Worm (Caenorhabditis elegans) whole organism, L4 larva: ENCODE measurements around the gene dolk-1.

ENCODE experiments used
- D1046.2 ChIP-seq: fragments of 200-800 bp; sonication (Bioruptor generic); IDR thresholded peaks from 2 replicates; pipeline ENCODE4 v1.3.6; 2022; ENCODE audit warnings: missing genetic modification characterization, missing compliant biosample characterization
- F10B5.3 ChIP-seq: sonication (generic microtip); optimal IDR thresholded peaks from 2 replicates; lab custom pipeline; 2016; ENCODE audit warnings: mild to moderate bottlenecking, missing genetic modification characterization, missing compliant biosample characterization
- F26F4.8 ChIP-seq: fragments of 200-800 bp; sonication (Bioruptor generic); conservative IDR thresholded peaks from 2 replicates; pipeline ENCODE4 v1.3.6; 2022; ENCODE audit warnings: missing genetic modification characterization, missing compliant biosample characterization
- T20F7.1 ChIP-seq: fragments of 200-800 bp; sonication (Bioruptor generic); optimal IDR thresholded peaks from 2 replicates; lab custom pipeline; 2018; ENCODE audit warnings: mild to moderate bottlenecking, missing genetic modification characterization, missing compliant biosample characterization
- Y75B8A.6 ChIP-seq: fragments of 200-800 bp; sonication (Bioruptor generic); IDR thresholded peaks from 2 replicates; pipeline ENCODE4 v1.3.6; 2022; ENCODE audit warnings: missing genetic modification reagents, missing genetic modification characterization, missing compliant biosample characterization
- ZK337.2 ChIP-seq: fragments of 200-800 bp; sonication (Bioruptor generic); IDR thresholded peaks from 2 replicates; pipeline ENCODE4 v1.3.6; 2022; ENCODE audit warnings: missing genetic modification reagents, missing genetic modification characterization, missing compliant biosample characterization
- ZK546.5 ChIP-seq, 2 experiments: sonication (generic microtip); optimal IDR thresholded peaks; 2 replicates each; lab custom pipeline; 2017; ENCODE audit warnings: missing biosample characterization in 2 of 2, missing genetic modification characterization in 2 of 2
- aha-1 ChIP-seq: fragments of 150-350 bp; peaks from one replicate; lab custom pipeline; 2014; ENCODE audit warnings: missing biosample characterization, missing genetic modification characterization
- aly-2 ChIP-seq: sonication (generic microtip); optimal IDR thresholded peaks from 2 replicates; lab custom pipeline; 2018; ENCODE audit warnings: missing biosample characterization, missing genetic modification characterization
- ama-1 ChIP-seq: fragments of 150-350 bp; optimal IDR thresholded peaks from 2 replicates; lab custom pipeline; 2014; ENCODE audit warnings: inconsistent platforms, mixed read lengths
- arid-1 ChIP-seq: fragments of 200-800 bp; sonication (Bioruptor generic); conservative IDR thresholded peaks from 2 replicates; pipeline ENCODE4 v1.3.6; 2022; ENCODE audit warnings: missing genetic modification reagents, missing genetic modification characterization, missing compliant biosample characterization
- attf-4 ChIP-seq: sonication (generic microtip); optimal IDR thresholded peaks from 3 replicates; lab custom pipeline; 2017; ENCODE audit warnings: missing biosample characterization, missing genetic modification characterization
- ceh-28 ChIP-seq: fragments of 150-350 bp; optimal IDR thresholded peaks from 2 replicates; lab custom pipeline; 2014; ENCODE audit warnings: missing biosample characterization, missing genetic modification reagents, missing genetic modification characterization
- ceh-62 ChIP-seq: sonication (generic microtip); optimal IDR thresholded peaks from 2 replicates; lab custom pipeline; 2017; ENCODE audit warnings: missing biosample characterization, missing genetic modification characterization
- ceh-82 ChIP-seq: sonication (generic microtip); optimal IDR thresholded peaks from 2 replicates; lab custom pipeline; 2017; ENCODE audit warnings: missing biosample characterization, missing genetic modification characterization
- daf-16 ChIP-seq, 3 experiments: sonication (generic microtip); optimal IDR thresholded peaks; 2 replicates each; lab custom pipeline; 2016 to 2017; ENCODE audit warnings: missing genetic modification characterization in 3 of 3, missing genetic modification reagents in 3 of 3, mild to moderate bottlenecking in 2 of 3, missing compliant biosample characterization in 2 of 3, missing biosample characterization in 1 of 3, moderate library complexity in 1 of 3
- daf-19 ChIP-seq: fragments of 200-800 bp; sonication (Bioruptor generic); conservative IDR thresholded peaks from 2 replicates; pipeline ENCODE4 v1.3.6; 2022; ENCODE audit warnings: missing genetic modification characterization, missing compliant biosample characterization
- daf-8 ChIP-seq: fragments of 200-800 bp; sonication (Bioruptor generic); IDR thresholded peaks from 2 replicates; pipeline ENCODE4 v1.3.6; 2022; ENCODE audit warnings: missing genetic modification characterization, missing compliant biosample characterization
- dmd-6 ChIP-seq: fragments of 200-800 bp; sonication (Bioruptor generic); IDR thresholded peaks from 2 replicates; pipeline ENCODE4 v1.3.6; 2022; ENCODE audit warnings: missing genetic modification reagents, missing genetic modification characterization, missing compliant biosample characterization
- dmd-8 ChIP-seq: fragments of 200-800 bp; sonication (Bioruptor generic); IDR thresholded peaks from 2 replicates; pipeline ENCODE4 v1.3.6; 2022; ENCODE audit warnings: missing genetic modification characterization, missing compliant biosample characterization
- dmd-9 ChIP-seq: fragments of 200-800 bp; sonication (Bioruptor generic); IDR thresholded peaks from 2 replicates; pipeline ENCODE4 v1.3.6; 2022; ENCODE audit warnings: missing genetic modification reagents, missing genetic modification characterization, missing compliant biosample characterization
- duxl-1 ChIP-seq: sonication (generic microtip); optimal IDR thresholded peaks from 2 replicates; lab custom pipeline; 2016; ENCODE audit warnings: mild to moderate bottlenecking, missing genetic modification characterization, moderate library complexity, missing compliant biosample characterization; ENCODE audit not compliant: poor library complexity
- egl-27 ChIP-seq: sonication (generic microtip); optimal IDR thresholded peaks from 3 replicates; lab custom pipeline; 2017; ENCODE audit warnings: missing biosample characterization, missing genetic modification reagents, missing genetic modification characterization
- fkh-10 ChIP-seq: fragments of 150-350 bp; optimal IDR thresholded peaks from 2 replicates; lab custom pipeline; 2014; ENCODE audit warnings: missing biosample characterization, missing genetic modification reagents, missing genetic modification characterization
- fos-1 ChIP-seq: fragments of 150-350 bp; optimal IDR thresholded peaks from 2 replicates; lab custom pipeline; 2014; ENCODE audit warnings: missing biosample characterization, missing genetic modification characterization
- hif-1 ChIP-seq, 2 experiments: sonication (generic microtip); optimal IDR thresholded peaks; 2 replicates each; lab custom pipeline; 2016 to 2017; ENCODE audit warnings: missing compliant biosample characterization in 2 of 2, missing genetic modification characterization in 2 of 2, missing genetic modification reagents in 2 of 2, missing genotype in 2 of 2, mild to moderate bottlenecking in 1 of 2
- hlh-11 ChIP-seq: fragments of 200-800 bp; sonication (Bioruptor generic); optimal IDR thresholded peaks from 2 replicates; lab custom pipeline; 2018; ENCODE audit warnings: mild to moderate bottlenecking, missing genetic modification characterization, missing compliant biosample characterization
- hlh-30 ChIP-seq: sonication (generic microtip); optimal IDR thresholded peaks from 2 replicates; lab custom pipeline; 2017; ENCODE audit warnings: antibody characterized with exemption, mild to moderate bottlenecking, missing genetic modification characterization, missing compliant biosample characterization; ENCODE audit not compliant: insufficient read depth
- hmg-1.1 ChIP-seq: fragments of 200-800 bp; sonication (Bioruptor generic); IDR thresholded peaks from 2 replicates; pipeline ENCODE4 v1.3.6; 2022; ENCODE audit warnings: missing genetic modification reagents, missing genetic modification characterization, missing compliant biosample characterization
- lim-7 ChIP-seq: fragments of 200-800 bp; sonication (Bioruptor generic); IDR thresholded peaks from 2 replicates; pipeline ENCODE4 v1.3.6; 2022; ENCODE audit warnings: missing genetic modification characterization, missing compliant biosample characterization
- lin-1 ChIP-seq: fragments of 200-800 bp; sonication (Bioruptor generic); IDR thresholded peaks from 2 replicates; pipeline ENCODE4 v1.3.6; 2022; ENCODE audit warnings: missing genetic modification reagents, missing genetic modification characterization, missing compliant biosample characterization
- lin-13 ChIP-seq: fragments of 150-350 bp; optimal IDR thresholded peaks from 2 replicates; lab custom pipeline; 2014; ENCODE audit warnings: missing biosample characterization, missing genetic modification reagents, missing genetic modification characterization
- lin-15B ChIP-seq: fragments of 150-350 bp; sonication (generic microtip); optimal IDR thresholded peaks from 3 replicates; lab custom pipeline; 2014; ENCODE audit warnings: missing biosample characterization, missing genetic modification characterization
- lin-29 ChIP-seq: fragments of 200-800 bp; sonication (Bioruptor generic); IDR thresholded peaks from 2 replicates; pipeline ENCODE4 v1.3.6; 2022; ENCODE audit warnings: missing genetic modification reagents, missing genetic modification characterization, missing compliant biosample characterization
- mdt-29 ChIP-seq: fragments of 200-800 bp; sonication (Bioruptor generic); IDR thresholded peaks from 2 replicates; pipeline ENCODE4 v1.3.6; 2022; ENCODE audit warnings: missing genetic modification reagents, missing genetic modification characterization, missing compliant biosample characterization
- mep-1 ChIP-seq: fragments of 150-350 bp; sonication (generic microtip); optimal IDR thresholded peaks from 3 replicates; lab custom pipeline; 2014; ENCODE audit warnings: missing biosample characterization, missing genetic modification characterization
- mes-2 ChIP-seq: sonication (generic microtip); optimal IDR thresholded peaks from 2 replicates; lab custom pipeline; 2016; ENCODE audit warnings: missing genotype, mild to moderate bottlenecking, missing genetic modification characterization, missing compliant biosample characterization; ENCODE audit not compliant: poor library complexity, severe bottlenecking
- mxl-2 ChIP-seq: fragments of 200-800 bp; sonication (Bioruptor generic); conservative IDR thresholded peaks from 2 replicates; pipeline ENCODE4 v1.3.6; 2022; ENCODE audit warnings: missing genetic modification reagents, missing genetic modification characterization, missing compliant biosample characterization
- nhr-10 ChIP-seq: fragments of 150-350 bp; optimal IDR thresholded peaks from 2 replicates; lab custom pipeline; 2014; ENCODE audit warnings: missing biosample characterization, missing genetic modification characterization
- nhr-28 ChIP-seq: fragments of 150-350 bp; optimal IDR thresholded peaks from 2 replicates; lab custom pipeline; 2014; ENCODE audit warnings: missing biosample characterization, missing genetic modification characterization
- nhr-42 ChIP-seq: fragments of 200-800 bp; sonication (Bioruptor generic); IDR thresholded peaks from 2 replicates; pipeline ENCODE4 v1.3.6; 2022; ENCODE audit warnings: missing genetic modification characterization, missing compliant biosample characterization
- nhr-48 ChIP-seq: sonication (generic microtip); optimal IDR thresholded peaks from 2 replicates; lab custom pipeline; 2016; ENCODE audit warnings: mild to moderate bottlenecking, missing genetic modification characterization, missing compliant biosample characterization
- nhr-76 ChIP-seq: fragments of 150-350 bp; optimal IDR thresholded peaks from 2 replicates; lab custom pipeline; 2014; ENCODE audit warnings: missing biosample characterization, missing genetic modification characterization
- pha-4 ChIP-seq, 2 experiments: fragments of 150-350 bp in 1 of 2; fragments of 200-800 bp in 1 of 2; sonication (Bioruptor generic) in 1 of 2; IDR thresholded peaks in 1 of 2; optimal IDR thresholded peaks in 1 of 2; 2 replicates each; pipeline versions ENCODE4 v1.3.6 to Lab custom; 2014 to 2022; ENCODE audit warnings: missing genetic modification characterization in 2 of 2, missing genetic modification reagents in 2 of 2, missing biosample characterization in 1 of 2, missing compliant biosample characterization in 1 of 2
- php-3 ChIP-seq: fragments of 200-800 bp; sonication (Bioruptor generic); IDR thresholded peaks from 2 replicates; pipeline ENCODE4 v1.3.6; 2022; ENCODE audit warnings: missing genetic modification reagents, missing genetic modification characterization, missing compliant biosample characterization
- snpc-4 ChIP-seq: fragments of 150-350 bp; optimal IDR thresholded peaks from 2 replicates; lab custom pipeline; 2014; ENCODE audit warnings: missing biosample characterization, missing genetic modification characterization
- spr-3 ChIP-seq: fragments of 200-800 bp; sonication (Bioruptor generic); optimal IDR thresholded peaks from 2 replicates; lab custom pipeline; 2018; ENCODE audit warnings: mild to moderate bottlenecking, missing genetic modification characterization, missing compliant biosample characterization
- tra-1 ChIP-seq: fragments of 200-800 bp; sonication (Bioruptor generic); IDR thresholded peaks from 2 replicates; pipeline ENCODE4 v1.3.6; 2022; ENCODE audit warnings: missing genetic modification reagents, missing genetic modification characterization, missing compliant biosample characterization
- vab-7 ChIP-seq: fragments of 200-800 bp; sonication (Bioruptor generic); IDR thresholded peaks from 2 replicates; pipeline ENCODE4 v1.3.6; 2022; ENCODE audit warnings: missing genetic modification reagents, missing genetic modification characterization, missing compliant biosample characterization
- zfp-3 ChIP-seq: fragments of 200-800 bp; sonication (Bioruptor generic); conservative IDR thresholded peaks from 2 replicates; pipeline ENCODE4 v1.3.6; 2022; ENCODE audit warnings: missing genetic modification reagents, missing genetic modification characterization, missing compliant biosample characterization
- ztf-11 ChIP-seq: fragments of 150-350 bp; optimal IDR thresholded peaks from 2 replicates; lab custom pipeline; 2014; ENCODE audit warnings: missing biosample characterization, missing genetic modification characterization

dolk-1 gene

ce11 chrIII:11921658-11922098 is 11.8 kb downstream of the dolk-1 start, which contains the start of gene Y56A3A.22 (continued):
- no peak for TF ChIP-seq lin-13 (GFP tag; lab: Kevin White, UChicago)
- no peak for TF ChIP-seq ceh-82 (tag; lab: Kevin White, UChicago)
- peak; percentile 51 for TF ChIP-seq mes-2 (tag; lab: Kevin White, UChicago)
- no peak for TF ChIP-seq daf-19 (GFP tag; lab: Robert Waterston, UW)
- no peak for TF ChIP-seq mdt-29 (GFP tag; lab: Robert Waterston, UW)
- TF ChIP-seq dmd-8 = no peak
- no peak for TF ChIP-seq Y75B8A.6 (GFP tag; lab: Robert Waterston, UW)
- no peak for TF ChIP-seq hif-1 (tag; optimal IDR thresholded peaks at IDR 0.05; lab: Kevin White, UChicago)
- peak; percentile 22 for TF ChIP-seq mep-1 (tag; lab: Kevin White, UChicago)
- no peak for TF ChIP-seq php-3 (GFP tag; lab: Robert Waterston, UW)
- TF ChIP-seq hmg-1.1 (GFP tag; lab: Robert Waterston, UW) = peak; percentile 27; the same call in 1 of the 2 replicates
- no peak; the same call in 1 of the 2 replicates for TF ChIP-seq D1046.2 (GFP tag; lab: Robert Waterston, UW)
- no peak for TF ChIP-seq daf-8 (GFP tag; lab: Robert Waterston, UW)
- 0 out of 2 replicates have a peak, but pooled peaks have one; percentile 21 for TF ChIP-seq lim-7 (GFP tag; lab: Robert Waterston, UW)
- no peak for TF ChIP-seq lin-15B
- TF ChIP-seq daf-16 (GFP tag; optimal IDR thresholded peaks at IDR 0.05; lab: Kevin White, UChicago) = peak in 1 of 2 experiments; percentile 69
- peak; percentile 27 for TF ChIP-seq daf-16 (tag; optimal IDR thresholded peaks at IDR 0.05; lab: Kevin White, UChicago)
- TF ChIP-seq mxl-2 = no peak
- no peak; the same call in 1 of the 2 replicates for TF ChIP-seq zfp-3 (GFP tag; lab: Robert Waterston, UW)
- no peak for TF ChIP-seq ZK337.2 (GFP tag; lab: Robert Waterston, UW)
- no peak for TF ChIP-seq egl-27 (tag; lab: Kevin White, UChicago)
- peak; percentile 39; the same call in 1 of the 2 replicates for TF ChIP-seq vab-7 (GFP tag; lab: Robert Waterston, UW)
- no peak for TF ChIP-seq F26F4.8 (GFP tag; lab: Robert Waterston, UW)
- no peak for TF ChIP-seq fos-1 (tag; lab: Kevin White, UChicago)
- no peak for TF ChIP-seq nhr-76 (tag; lab: Kevin White, UChicago)
- peak; percentile 14 for TF ChIP-seq nhr-48 (tag; lab: Kevin White, UChicago)
- peak; percentile 96 for TF ChIP-seq aha-1
- TF ChIP-seq tra-1 (GFP tag; lab: Robert Waterston, UW) = peak; percentile 43; the same call in 1 of the 2 replicates
- no peak for TF ChIP-seq nhr-28
- TF ChIP-seq ceh-28 (tag; lab: Kevin White, UChicago) = no peak
- no peak for TF ChIP-seq T20F7.1
- peak; percentile 83 for TF ChIP-seq arid-1 (GFP tag; lab: Robert Waterston, UW)
- no peak for TF ChIP-seq F10B5.3 (tag; lab: Kevin White, UChicago)
- TF ChIP-seq ztf-11 (tag; lab: Kevin White, UChicago) = no peak
- no peak for TF ChIP-seq ceh-62 (tag; lab: Kevin White, UChicago)
- no peak for TF ChIP-seq fkh-10
- TF ChIP-seq spr-3 (GFP tag; lab: Kevin White, UChicago) = peak; percentile 67
- peak; percentile 42 for TF ChIP-seq hlh-11 (tag; lab: Kevin White, UChicago)
- no peak for TF ChIP-seq lin-29 (GFP tag; lab: Robert Waterston, UW)
- TF ChIP-seq attf-4 = no peak
- TF ChIP-seq dmd-6 (GFP tag; lab: Robert Waterston, UW) = no peak
- TF ChIP-seq hlh-30 (tag; lab: Kevin White, UChicago) = no peak
- TF ChIP-seq snpc-4 (tag; lab: Kevin White, UChicago) = no peak
- no peak for TF ChIP-seq nhr-10 (tag; lab: Kevin White, UChicago)
- no peak for TF ChIP-seq dmd-9 (GFP tag; lab: Robert Waterston, UW)
- no peak for TF ChIP-seq lin-1 (GFP tag; lab: Robert Waterston, UW)
- TF ChIP-seq pha-4 (GFP tag; IDR thresholded peaks at IDR 0.05; lab: Robert Waterston, UW) = peak; percentile 58; the same call in 1 of the 2 replicates
- no peak for TF ChIP-seq pha-4 (tag; optimal IDR thresholded peaks at IDR 0.05; lab: Kevin White, UChicago)
- peak; percentile 92 for TF ChIP-seq ama-1 (lab: Kevin White, UChicago)
- peak; percentile 59 for TF ChIP-seq nhr-42
- no peak for TF ChIP-seq ZK546.5 (tag; optimal IDR thresholded peaks at IDR 0.05; lab: Kevin White, UChicago)
- no peak for TF ChIP-seq aly-2
- peak; percentile 23 for TF ChIP-seq duxl-1
